Fruit fly (Drosophila melanogaster) whole organism, embryonic: ENCODE results near the gene twe.
A peak's percentile ranks its signal among the peaks of the same experiment; 100 is the strongest.

Source experiments
- Awh ChIP-seq: fragments of 200-800 bp; sonication (Bioruptor generic); IDR thresholded peaks from 2 replicates; pipeline ENCODE4, ENCODE4 v1.3.6; 2022; ENCODE audit warnings: missing biosample characterization, missing genetic modification characterization
- Blimp-1 ChIP-seq: fragments of 200-800 bp; sonication (Bioruptor generic); optimal IDR thresholded peaks from 3 replicates; lab custom pipeline; 2018; ENCODE audit warnings: missing biosample characterization, missing genetic modification characterization, mild to moderate bottlenecking, moderate library complexity, missing genetic modification reagents
- CG11504 ChIP-seq: fragments of 200-800 bp; sonication (Bioruptor generic); optimal IDR thresholded peaks from 3 replicates; lab custom pipeline; 2019; ENCODE audit warnings: missing biosample characterization, mild to moderate bottlenecking, missing genetic modification characterization, moderate library complexity
- CG12299 ChIP-seq: fragments of 200-800 bp; sonication (Bioruptor generic); optimal IDR thresholded peaks from 2 replicates; lab custom pipeline; 2018; ENCODE audit warnings: missing biosample characterization, mild to moderate bottlenecking, missing genetic modification characterization
- CG12391 ChIP-seq: fragments of 200-800 bp; sonication (Bioruptor generic); optimal IDR thresholded peaks from 3 replicates; lab custom pipeline; 2018; ENCODE audit warnings: missing biosample characterization, mild to moderate bottlenecking, missing genetic modification characterization, moderate library complexity
- CG13894 ChIP-seq: fragments of 200-800 bp; sonication (Bioruptor generic); optimal IDR thresholded peaks from 3 replicates; lab custom pipeline; 2018; ENCODE audit warnings: missing biosample characterization, mild to moderate bottlenecking, missing genetic modification characterization, moderate library complexity
- CG17186 ChIP-seq: fragments of 200-800 bp; sonication (Bioruptor generic); optimal IDR thresholded peaks from 3 replicates; lab custom pipeline; 2017; ENCODE audit warnings: missing biosample characterization, missing genetic modification reagents, missing genetic modification characterization
- CG18619 ChIP-seq: fragments of 200-800 bp; sonication (Bioruptor generic); optimal IDR thresholded peaks from 3 replicates; lab custom pipeline; 2017; ENCODE audit warnings: missing biosample characterization, mild to moderate bottlenecking, missing genetic modification characterization
- CG3065 ChIP-seq: fragments of 200-800 bp; sonication (Bioruptor generic); optimal IDR thresholded peaks from 2 replicates; lab custom pipeline; 2016; ENCODE audit warnings: missing biosample characterization, missing genetic modification characterization
- CG32772 ChIP-seq: fragments of 200-800 bp; sonication (Bioruptor generic); IDR thresholded peaks from 2 replicates; pipeline ENCODE4 v1.3.6; 2022; ENCODE audit warnings: missing biosample characterization, missing genetic modification characterization
- CG34376 ChIP-seq: fragments of 200-800 bp; sonication (Bioruptor generic); optimal IDR thresholded peaks from 2 replicates; lab custom pipeline; 2018; ENCODE audit warnings: missing biosample characterization, mild to moderate bottlenecking, missing genetic modification characterization
- CG5180 ChIP-seq: fragments of 200-800 bp; sonication (Bioruptor generic); optimal IDR thresholded peaks from 3 replicates; lab custom pipeline; 2017; ENCODE audit warnings: missing biosample characterization, missing genetic modification characterization, mild to moderate bottlenecking, moderate library complexity, missing genetic modification reagents
- CG6175 ChIP-seq: fragments of 200-800 bp; sonication (Bioruptor generic); IDR thresholded peaks from 3 replicates; pipeline ENCODE4 v1.3.6; 2022; ENCODE audit warnings: missing biosample characterization, missing genetic modification characterization
- CG7271 ChIP-seq: fragments of 200-800 bp; sonication (Bioruptor generic); optimal IDR thresholded peaks from 2 replicates; lab custom pipeline; 2018; ENCODE audit warnings: missing biosample characterization, mild to moderate bottlenecking, missing genetic modification characterization, moderate library complexity
- CG8089 ChIP-seq: fragments of 200-800 bp; sonication (Bioruptor generic); optimal IDR thresholded peaks from 3 replicates; lab custom pipeline; 2016; ENCODE audit warnings: missing biosample characterization, missing genetic modification characterization
- CkIIα-i1 ChIP-seq: fragments of 200-800 bp; sonication (Bioruptor generic); IDR thresholded peaks from 2 replicates; pipeline ENCODE4 v1.3.6; 2022; ENCODE audit warnings: missing biosample characterization, missing genetic modification characterization
- Dek ChIP-seq: fragments of 200-800 bp; sonication (Bioruptor generic); optimal IDR thresholded peaks from 3 replicates; lab custom pipeline; 2019; ENCODE audit warnings: missing biosample characterization, mild to moderate bottlenecking, missing genetic modification characterization, moderate library complexity
- Doc3 ChIP-seq: fragments of 200-800 bp; sonication (Bioruptor generic); IDR thresholded peaks from 3 replicates; pipeline ENCODE4 v1.3.6; 2022; ENCODE audit warnings: missing biosample characterization, missing genetic modification characterization; ENCODE audit not compliant: partially characterized antibody
- E2f2 ChIP-seq: fragments of 200-800 bp; sonication (Bioruptor generic); IDR thresholded peaks from 2 replicates; pipeline ENCODE4 v1.3.6; 2022; ENCODE audit warnings: missing biosample characterization, missing genetic modification characterization
- ERR ChIP-seq: fragments of 200-800 bp; sonication (Bioruptor generic); optimal IDR thresholded peaks from 2 replicates; lab custom pipeline; 2016; ENCODE audit warnings: missing biosample characterization, missing genetic modification characterization
- Hmx ChIP-seq: fragments of 200-800 bp; sonication (Bioruptor generic); optimal IDR thresholded peaks from 2 replicates; lab custom pipeline; 2016; ENCODE audit warnings: missing biosample characterization, missing genetic modification characterization
- Kr ChIP-seq: fragments of 200-800 bp; sonication (Bioruptor generic); optimal IDR thresholded peaks from 2 replicates; lab custom pipeline; 2017; ENCODE audit warnings: missing biosample characterization, mild to moderate bottlenecking, missing genetic modification characterization
- Sox102F ChIP-seq: fragments of 200-800 bp; sonication (Bioruptor generic); optimal IDR thresholded peaks from 2 replicates; lab custom pipeline; 2018; ENCODE audit warnings: missing biosample characterization, mild to moderate bottlenecking, missing genetic modification characterization, moderate library complexity
- Vsx1 ChIP-seq: fragments of 200-800 bp; sonication (Bioruptor generic); optimal IDR thresholded peaks from 2 replicates; lab custom pipeline; 2017; ENCODE audit warnings: missing biosample characterization, mild to moderate bottlenecking, missing genetic modification characterization, missing genetic modification reagents
- ap ChIP-seq: fragments of 200-800 bp; sonication (Bioruptor generic); IDR thresholded peaks from 2 replicates; pipeline ENCODE4 v1.3.6; 2022; ENCODE audit warnings: missing biosample characterization, missing genetic modification characterization
- cad ChIP-seq: fragments of >200 bp; optimal IDR thresholded peaks from 2 replicates; lab custom pipeline; 2017; ENCODE audit warnings: missing biosample characterization, missing genetic modification characterization
- cato ChIP-seq: fragments of 200-800 bp; sonication (Bioruptor generic); optimal IDR thresholded peaks from 2 replicates; lab custom pipeline; 2016; ENCODE audit warnings: missing biosample characterization, missing genetic modification characterization, borderline replicate concordance
- caup ChIP-seq: fragments of 200-800 bp; sonication (Bioruptor generic); optimal IDR thresholded peaks from 3 replicates; lab custom pipeline; 2017; ENCODE audit warnings: missing biosample characterization, mild to moderate bottlenecking, missing genetic modification characterization, moderate library complexity; ENCODE audit not compliant: severe bottlenecking
- cg ChIP-seq: fragments of 200-800 bp; sonication (Bioruptor generic); optimal IDR thresholded peaks from 3 replicates; lab custom pipeline; 2019; ENCODE audit warnings: missing biosample characterization, mild to moderate bottlenecking, missing genetic modification characterization, moderate library complexity
- corto ChIP-seq: fragments of 200-800 bp; sonication (Bioruptor generic); optimal IDR thresholded peaks from 2 replicates; lab custom pipeline; 2016; ENCODE audit warnings: missing biosample characterization, mild to moderate bottlenecking, missing genetic modification characterization, moderate library complexity
- dimm ChIP-seq: fragments of 200-800 bp; sonication (Bioruptor generic); IDR thresholded peaks from 2 replicates; pipeline ENCODE4 v1.3.6; 2022; ENCODE audit warnings: missing biosample characterization, missing genetic modification characterization
- dpn ChIP-seq, 2 experiments: fragments of 200-800 bp; sonication (Bioruptor generic); optimal IDR thresholded peaks; 3 replicates each; lab custom pipeline; 2016; ENCODE audit warnings: missing biosample characterization in 2 of 2, missing genetic modification characterization in 2 of 2
- eve ChIP-seq, 2 experiments: fragments of >200 bp; optimal IDR thresholded peaks; 2 replicates each; lab custom pipeline; 2017; ENCODE audit warnings: missing biosample characterization in 2 of 2, missing genetic modification characterization in 2 of 2
- fru ChIP-seq: fragments of >200 bp; optimal IDR thresholded peaks from 2 replicates; lab custom pipeline; 2017
- gem ChIP-seq: fragments of 200-800 bp; sonication (Bioruptor generic); optimal IDR thresholded peaks from 2 replicates; lab custom pipeline; 2019; ENCODE audit warnings: missing biosample characterization, mild to moderate bottlenecking, missing genetic modification characterization, moderate library complexity
- grau ChIP-seq: fragments of 200-800 bp; optimal IDR thresholded peaks from 3 replicates; lab custom pipeline; 2019; ENCODE audit warnings: missing biosample characterization, mild to moderate bottlenecking, missing genetic modification characterization, moderate library complexity
- gsb-n ChIP-seq: fragments of 200-800 bp; sonication (Bioruptor generic); optimal IDR thresholded peaks from 3 replicates; lab custom pipeline; 2018; ENCODE audit warnings: missing biosample characterization, mild to moderate bottlenecking, missing genetic modification characterization
- hkb ChIP-seq, 2 experiments: fragments of 200-800 bp in 1 of 2; fragments of >200 bp in 1 of 2; sonication (Bioruptor generic) in 1 of 2; IDR thresholded peaks in 1 of 2; optimal IDR thresholded peaks in 1 of 2; 2 replicates each; pipeline versions ENCODE4 v1.3.6 to Lab custom; 2017 to 2022; ENCODE audit warnings: missing biosample characterization in 1 of 2, missing genetic modification characterization in 1 of 2
- jing ChIP-seq: fragments of 200-800 bp; sonication (Bioruptor generic); optimal IDR thresholded peaks from 2 replicates; lab custom pipeline; 2018; ENCODE audit warnings: missing biosample characterization, mild to moderate bottlenecking, missing genetic modification characterization
- lbe ChIP-seq: fragments of 200-800 bp; sonication (Bioruptor generic); optimal IDR thresholded peaks from 2 replicates; lab custom pipeline; 2016; ENCODE audit warnings: missing biosample characterization, mild to moderate bottlenecking, missing genetic modification characterization
- odd ChIP-seq: fragments of 200-800 bp; sonication (Bioruptor generic); optimal IDR thresholded peaks from 2 replicates; lab custom pipeline; 2017; ENCODE audit warnings: missing biosample characterization, mild to moderate bottlenecking, missing genetic modification characterization
- org-1 ChIP-seq: fragments of 200-800 bp; sonication (Bioruptor generic); optimal IDR thresholded peaks from 2 replicates; lab custom pipeline; 2017; ENCODE audit warnings: missing biosample characterization, missing genetic modification characterization
- otp ChIP-seq: fragments of 200-800 bp; sonication (Bioruptor generic); IDR thresholded peaks from 3 replicates; pipeline ENCODE4, ENCODE4 v1.3.6; 2022; ENCODE audit warnings: missing biosample characterization, missing genetic modification characterization
- row ChIP-seq: fragments of 200-800 bp; sonication (Bioruptor generic); IDR thresholded peaks from 3 replicates; pipeline ENCODE4 v1.3.6; 2022; ENCODE audit warnings: missing biosample characterization, missing genetic modification characterization
- slou ChIP-seq: fragments of 200-800 bp; sonication (Bioruptor generic); optimal IDR thresholded peaks from 3 replicates; lab custom pipeline; 2016; ENCODE audit warnings: missing biosample characterization, missing genetic modification characterization
- sr ChIP-seq: fragments of 200-800 bp; sonication (Bioruptor generic); IDR thresholded peaks from 3 replicates; pipeline ENCODE4 v1.3.6; 2022; ENCODE audit warnings: missing biosample characterization, missing genetic modification characterization
- tin ChIP-seq: fragments of 200-800 bp; sonication (Bioruptor generic); optimal IDR thresholded peaks from 3 replicates; lab custom pipeline; 2016; ENCODE audit warnings: missing biosample characterization, missing genetic modification characterization
- wdn ChIP-seq: fragments of 200-800 bp; sonication (Bioruptor generic); IDR thresholded peaks from 2 replicates; pipeline ENCODE4 v1.3.6; 2022; ENCODE audit warnings: missing biosample characterization, missing genetic modification characterization
- zfh2 ChIP-seq: fragments of 200-800 bp; sonication (Bioruptor generic); optimal IDR thresholded peaks from 2 replicates; lab custom pipeline; 2016; ENCODE audit warnings: missing biosample characterization, missing genetic modification characterization

The twe gene

DNA sequence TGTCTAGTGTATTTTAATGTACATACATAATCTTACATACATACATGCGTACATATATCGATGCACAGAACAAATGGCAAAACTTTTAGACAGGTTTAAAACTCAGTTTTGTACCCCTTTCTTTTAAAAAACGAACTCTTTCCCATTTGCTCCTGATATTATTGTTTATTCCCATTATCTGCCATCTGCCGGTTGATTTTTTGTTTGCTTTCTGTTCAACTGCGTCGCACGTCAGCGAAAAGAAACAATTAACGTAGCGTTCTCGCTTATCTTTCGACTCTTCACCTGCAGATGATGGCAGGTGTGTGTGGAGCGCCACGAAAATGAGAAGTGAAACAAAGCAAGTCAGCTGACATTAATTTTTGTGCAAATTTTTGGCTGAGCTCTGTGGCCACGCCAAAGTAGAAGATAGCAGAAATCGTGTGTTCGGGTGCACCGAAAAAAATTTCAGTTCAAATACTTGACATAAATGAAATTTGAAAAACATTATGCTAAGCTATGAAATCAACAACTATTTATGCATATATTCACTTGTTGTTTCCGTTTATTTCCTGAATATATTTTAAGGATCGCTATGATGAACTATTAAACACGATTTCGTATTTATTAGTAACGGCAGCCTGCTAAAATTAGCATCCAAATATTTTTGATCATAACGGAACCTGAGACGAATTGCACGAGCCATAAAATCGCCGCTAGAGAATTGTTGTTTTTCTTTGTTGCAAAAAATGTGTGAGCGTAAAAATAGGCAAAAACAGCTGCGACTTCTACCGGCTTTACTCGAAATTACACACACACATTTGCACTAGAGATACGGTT lies 9.2 kb upstream of the twe start (continued):
- TF ChIP-seq eve (GFP tag; optimal IDR thresholded peaks at IDR 0.05; lab: Kevin White, UChicago): peak in 1 of 2 experiments; percentile 48
- TF ChIP-seq CG6175 (GFP tag; lab: Robert Waterston, UW): no peak
- no peak for TF ChIP-seq CG34376 (GFP tag; lab: Kevin White, UChicago)
- TF ChIP-seq grau (tag; lab: Kevin White, UChicago): peak; percentile 22
- peak; percentile 45 for TF ChIP-seq corto
- TF ChIP-seq CG12391 (tag; lab: Kevin White, UChicago): peak; percentile 35
- TF ChIP-seq CG7271 (tag; lab: Kevin White, UChicago): no peak
- TF ChIP-seq lbe (GFP tag; lab: Kevin White, UChicago): no peak
- TF ChIP-seq CG8089 (GFP tag; lab: Kevin White, UChicago): no peak
- no peak for TF ChIP-seq odd
- no peak for TF ChIP-seq CG3065 (GFP tag; lab: Kevin White, UChicago)
- TF ChIP-seq cad: no peak
- TF ChIP-seq ERR (GFP tag; lab: Kevin White, UChicago): no peak
- no peak for TF ChIP-seq Vsx1 (GFP tag; lab: Kevin White, UChicago)
- TF ChIP-seq cato: no peak
- no peak for TF ChIP-seq CG32772 (GFP tag; lab: Robert Waterston, UW)
- TF ChIP-seq row (GFP tag; lab: Robert Waterston, UW): no peak
- TF ChIP-seq dpn (GFP tag; optimal IDR thresholded peaks at IDR 0.05; lab: Kevin White, UChicago): peak in 1 of 2 experiments; percentile 13
- TF ChIP-seq E2f2: no peak
- TF ChIP-seq Kr (GFP tag; lab: Kevin White, UChicago): peak; percentile 21
- TF ChIP-seq CG5180 (GFP tag; lab: Kevin White, UChicago): no peak
- no peak for TF ChIP-seq CG13894
- no peak for TF ChIP-seq CG12299 (tag; lab: Kevin White, UChicago)
- peak; percentile 24 for TF ChIP-seq Sox102F (GFP tag; lab: Kevin White, UChicago)
- no peak for TF ChIP-seq Awh
- TF ChIP-seq dimm (GFP tag; lab: Robert Waterston, UW): no peak
- no peak for TF ChIP-seq fru (lab: Kevin White, UChicago)
- no peak for TF ChIP-seq tin (GFP tag; lab: Kevin White, UChicago)
- no peak for TF ChIP-seq CkIIα-i1
- TF ChIP-seq CG18619 (GFP tag; lab: Kevin White, UChicago): peak; percentile 7
- TF ChIP-seq CG11504 (tag; lab: Kevin White, UChicago): peak; percentile 43
- peak; percentile 1 for TF ChIP-seq caup (GFP tag; lab: Kevin White, UChicago)
- TF ChIP-seq zfh2: peak; percentile 30
- TF ChIP-seq cg (GFP tag; lab: Kevin White, UChicago): no peak
- TF ChIP-seq gsb-n (tag; lab: Kevin White, UChicago): no peak
- no peak for TF ChIP-seq wdn
- no peak for TF ChIP-seq ap (GFP tag; lab: Robert Waterston, UW)
- TF ChIP-seq hkb (optimal IDR thresholded peaks at IDR 0.05; lab: Kevin White, UChicago): no peak
- TF ChIP-seq hkb (GFP tag; IDR thresholded peaks at IDR 0.05; lab: Robert Waterston, UW): no peak
- no peak for TF ChIP-seq Hmx (GFP tag; lab: Kevin White, UChicago)
- TF ChIP-seq slou (GFP tag; lab: Kevin White, UChicago): no peak
- TF ChIP-seq gem (tag; lab: Kevin White, UChicago): peak; percentile 66
- TF ChIP-seq Dek (tag; lab: Kevin White, UChicago): no peak
- no peak for TF ChIP-seq jing
- no peak for TF ChIP-seq otp (GFP tag; lab: Robert Waterston, UW)
- TF ChIP-seq CG17186 (GFP tag; lab: Kevin White, UChicago): no peak
- TF ChIP-seq org-1 (GFP tag; lab: Kevin White, UChicago): no peak
- TF ChIP-seq sr (GFP tag; lab: Robert Waterston, UW): no peak
- TF ChIP-seq Blimp-1: peak; percentile 0
- TF ChIP-seq Doc3 (GFP tag; lab: Robert Waterston, UW): no peak
